Worm (Caenorhabditis elegans): Measurements from ENCODE around the gene klc-1.

Gene klc-1

DNA sequence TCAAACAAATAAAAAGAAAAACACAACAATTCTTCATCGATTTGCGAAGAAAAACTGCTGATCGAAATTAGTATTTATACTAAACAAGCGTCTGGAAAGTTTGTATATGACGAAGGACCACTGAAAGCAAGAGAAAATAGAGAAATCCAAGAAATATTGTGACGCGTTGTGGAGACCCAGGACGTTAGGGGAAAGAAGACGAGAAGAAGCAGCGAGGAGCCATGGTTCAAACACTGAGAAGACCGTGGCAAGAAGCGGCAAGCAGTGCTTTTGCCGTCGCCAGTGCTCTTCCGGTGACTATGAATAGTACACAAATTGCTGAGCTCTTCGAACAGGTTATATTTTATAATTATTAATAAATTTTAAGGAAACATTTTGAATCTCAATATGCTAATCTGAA lies 44.9 kb upstream of the klc-1 start:
- no peak for TF ChIP-seq T26A8.4 (GFP tag; IDR thresholded peaks at IDR 0.05)
- no peak for TF ChIP-seq lin-1 (GFP tag; IDR thresholded peaks at IDR 0.05)
- 0 out of 2 replicates have a peak, but pooled peaks have one; percentile 9 for TF ChIP-seq hmg-1.1 (GFP tag; IDR thresholded peaks at IDR 0.05)
- no peak for TF ChIP-seq zfp-2 (tag; optimal IDR thresholded peaks at IDR 0.05)
- TF ChIP-seq egl-43 (GFP tag; IDR thresholded peaks at IDR 0.05), result no peak
- no peak for TF ChIP-seq daf-19 (GFP tag; conservative IDR thresholded peaks at IDR 0.05)
- no peak for TF ChIP-seq nhr-6 (tag; optimal IDR thresholded peaks at IDR 0.05)
- TF ChIP-seq aha-1 (tag), result peak; percentile 13
- TF ChIP-seq mes-2 (tag; optimal IDR thresholded peaks at IDR 0.05; ENCODE audit: poor library complexity, severe bottlenecking), result peak; percentile 6
- TF ChIP-seq zip-2 (tag; optimal IDR thresholded peaks at IDR 0.05), result no peak
- TF ChIP-seq zag-1 (tag; optimal IDR thresholded peaks at IDR 0.05), result no peak
- no peak for TF ChIP-seq dmd-9 (GFP tag; IDR thresholded peaks at IDR 0.05)
- no peak for TF ChIP-seq dmd-8 (GFP tag; IDR thresholded peaks at IDR 0.05)
- 0 out of 2 replicates have a peak, but pooled peaks have one; percentile 27 for TF ChIP-seq ctbp-1 (GFP tag; IDR thresholded peaks at IDR 0.05)
- no peak for TF ChIP-seq duxl-1 (tag; optimal IDR thresholded peaks at IDR 0.05; ENCODE audit: poor library complexity)
- no peak for TF ChIP-seq ces-1 (GFP tag; optimal IDR thresholded peaks at IDR 0.05)
- TF ChIP-seq mxl-2 (GFP tag; conservative IDR thresholded peaks at IDR 0.05), result no peak

DNA sequence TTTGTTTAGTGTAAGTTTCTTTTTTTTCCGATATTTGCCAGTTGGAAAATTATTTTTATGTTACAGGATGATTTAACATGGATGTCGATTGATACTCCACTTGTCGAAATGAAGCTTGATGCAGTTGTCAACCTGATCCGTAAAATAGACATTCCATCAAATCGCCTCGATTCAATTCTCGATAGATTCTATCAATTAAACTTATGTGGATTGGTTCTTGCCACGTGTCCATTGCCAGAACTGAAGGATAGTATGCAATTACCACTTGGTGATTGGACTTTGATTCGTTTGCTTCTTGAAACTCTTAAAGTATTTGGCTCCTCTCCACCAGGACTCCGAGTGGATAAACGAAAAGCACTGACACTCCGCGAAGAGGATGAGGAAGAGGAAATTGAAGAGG lies 39.2 kb upstream of the klc-1 start:
- TF ChIP-seq unc-62 (GFP tag; optimal IDR thresholded peaks at IDR 0.05 in 1 of 2) (peak in 1 of 2 experiments; percentile 96), unc-62 (tag; optimal IDR thresholded peaks at IDR 0.05) (no peak), R02D3.7 (tag; optimal IDR thresholded peaks at IDR 0.05) (no peak), madf-9 (GFP tag; conservative IDR thresholded peaks at IDR 0.05) (no peak)

DNA sequence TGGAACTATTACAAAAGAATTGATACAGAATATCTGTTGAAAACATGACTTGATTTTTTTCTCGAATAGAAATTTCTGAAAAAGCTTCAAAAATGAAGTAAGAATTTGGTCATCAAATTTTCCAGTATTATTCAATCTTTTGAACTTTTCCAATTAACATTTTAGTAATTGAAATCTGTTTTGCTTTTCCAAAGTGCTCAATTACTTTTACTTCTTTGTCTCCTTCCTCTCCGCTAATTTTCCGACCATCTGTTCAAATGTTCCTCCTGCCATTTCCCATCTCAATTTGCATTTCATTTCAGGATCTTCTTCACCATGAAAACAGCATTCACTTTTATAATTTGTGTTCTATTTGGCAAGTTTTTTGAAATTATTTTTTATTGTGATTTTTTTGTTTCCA lies 34.7 kb upstream of the klc-1 start, which contains the start of gene F36H1.11:
TSS of gene F36H1.11 (plus strand) at position 301 of the 400 bp plus-strand sequence.
- no peak for TF ChIP-seq ctbp-1 (GFP tag; IDR thresholded peaks at IDR 0.05)
- no peak for TF ChIP-seq nhr-42 (GFP tag; IDR thresholded peaks at IDR 0.05)
- no peak for TF ChIP-seq madf-5 (GFP tag; IDR thresholded peaks at IDR 0.05)
- no peak for TF ChIP-seq Y48G9A.11 (GFP tag; IDR thresholded peaks at IDR 0.05)
- no peak for TF ChIP-seq cey-2 (tag; optimal IDR thresholded peaks at IDR 0.05; ENCODE audit: borderline replicate concordance, insufficient read depth)
- no peak for TF ChIP-seq mdt-29 (GFP tag; IDR thresholded peaks at IDR 0.05)
- no peak for TF ChIP-seq dmd-6 (GFP tag; IDR thresholded peaks at IDR 0.05)
- TF ChIP-seq mes-2 (tag; optimal IDR thresholded peaks at IDR 0.05; ENCODE audit: poor library complexity, severe bottlenecking), result no peak
- TF ChIP-seq jun-1 (tag; optimal IDR thresholded peaks at IDR 0.05), result no peak
- no peak for TF ChIP-seq hlh-11 (tag; optimal IDR thresholded peaks at IDR 0.05)
- TF ChIP-seq mep-1 (tag; optimal IDR thresholded peaks at IDR 0.05), result no peak
- TF ChIP-seq F49E8.2 (tag; optimal IDR thresholded peaks at IDR 0.05; ENCODE audit: borderline replicate concordance), result no peak
- TF ChIP-seq zfp-2 (tag; optimal IDR thresholded peaks at IDR 0.05), result no peak
- no peak for TF ChIP-seq lin-1 (GFP tag; IDR thresholded peaks at IDR 0.05)
- no peak for TF ChIP-seq nhr-48 (tag; optimal IDR thresholded peaks at IDR 0.05)
- TF ChIP-seq Y105C5A.15 (GFP tag; IDR thresholded peaks at IDR 0.05), result no peak
- no peak for TF ChIP-seq nhr-77 (tag; optimal IDR thresholded peaks at IDR 0.05)
- TF ChIP-seq dmd-9 (GFP tag; IDR thresholded peaks at IDR 0.05), result no peak

DNA sequence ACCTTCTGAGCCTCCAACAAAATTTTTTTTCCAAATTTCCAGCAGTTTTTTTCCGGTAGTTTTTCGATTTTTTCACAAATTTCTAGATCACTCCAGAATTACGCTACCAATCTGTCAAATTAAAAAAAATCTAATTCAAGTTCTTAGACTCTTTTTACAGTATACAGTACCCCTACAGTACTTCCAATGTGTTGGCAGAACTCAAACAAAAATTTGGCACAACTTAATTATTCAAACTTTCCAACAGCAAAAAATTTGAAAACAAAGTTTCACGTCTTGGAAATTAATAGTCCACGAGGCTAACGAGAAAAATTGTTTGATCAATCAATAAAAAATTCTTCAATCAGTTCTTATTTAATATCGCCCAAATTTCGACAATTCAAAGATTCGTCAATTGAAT lies 33.7 kb upstream of the klc-1 start, which contains the start of gene F36H1.3:
TSS of gene F36H1.3 (plus strand) at position 323 of the 400 bp plus-strand sequence.
- TF ChIP-seq ceh-44 (GFP tag; IDR thresholded peaks at IDR 0.05), result no peak
- TF ChIP-seq aha-1 (tag), result peak; percentile 39
- TF ChIP-seq unc-62 (GFP tag; optimal IDR thresholded peaks at IDR 0.05 in 1 of 2), result peak in 1 of 2 experiments; percentile 92
- TF ChIP-seq unc-62 (tag; optimal IDR thresholded peaks at IDR 0.05), result no peak
- no peak for TF ChIP-seq ceh-20 (GFP tag; IDR thresholded peaks at IDR 0.05)
- no peak for TF ChIP-seq daf-16 (GFP tag; optimal IDR thresholded peaks at IDR 0.05)
- TF ChIP-seq daf-16 (tag; optimal IDR thresholded peaks at IDR 0.05), result no peak
- no peak for TF ChIP-seq nhr-111 (GFP tag; optimal IDR thresholded peaks at IDR 0.05)
- TF ChIP-seq mep-1 (tag; optimal IDR thresholded peaks at IDR 0.05), result no peak
- TF ChIP-seq nhr-102 (tag; optimal IDR thresholded peaks at IDR 0.05), result no peak
- no peak for TF ChIP-seq sdz-12 (GFP tag; optimal IDR thresholded peaks at IDR 0.05)
- no peak for TF ChIP-seq R02D3.7 (tag; optimal IDR thresholded peaks at IDR 0.05)
- no peak for TF ChIP-seq nhr-237 (tag; optimal IDR thresholded peaks at IDR 0.05)
